Fruit fly (Drosophila melanogaster) whole organism, embryonic: Measurements from ENCODE around the gene CG31064.

ENCODE experiments used
- Abd-B ChIP-seq: fragments of 200-800 bp; sonication (Bioruptor generic); optimal IDR thresholded peaks from 2 replicates; lab custom pipeline; 2018; ENCODE audit warnings: missing biosample characterization, mild to moderate bottlenecking, missing genetic modification characterization, moderate library complexity
- Bdp1 ChIP-seq: fragments of 200-800 bp; sonication (Bioruptor generic); optimal IDR thresholded peaks from 3 replicates; lab custom pipeline; 2016; ENCODE audit warnings: missing biosample characterization, missing genetic modification characterization
- CG10543 ChIP-seq: fragments of 200-800 bp; sonication (Bioruptor generic); optimal IDR thresholded peaks from 3 replicates; lab custom pipeline; 2017; ENCODE audit warnings: missing biosample characterization, mild to moderate bottlenecking, missing genetic modification characterization, moderate library complexity
- CG10979 ChIP-seq: fragments of 200-800 bp; sonication (Bioruptor generic); optimal IDR thresholded peaks from 2 replicates; lab custom pipeline; 2018; ENCODE audit warnings: missing biosample characterization, mild to moderate bottlenecking, missing genetic modification characterization, moderate library complexity
- CG12071 ChIP-seq: fragments of 200-800 bp; sonication (Bioruptor generic); optimal IDR thresholded peaks from 3 replicates; lab custom pipeline; 2018; ENCODE audit warnings: missing biosample characterization, mild to moderate bottlenecking, missing genetic modification characterization
- CG12155 ChIP-seq: fragments of 200-800 bp; sonication (Bioruptor generic); optimal IDR thresholded peaks from 3 replicates; lab custom pipeline; 2016; ENCODE audit warnings: missing biosample characterization, missing genetic modification characterization
- CG12659 ChIP-seq: fragments of 200-800 bp; sonication (Bioruptor generic); optimal IDR thresholded peaks from 3 replicates; lab custom pipeline; 2017; ENCODE audit warnings: mild to moderate bottlenecking, missing biosample characterization, missing genetic modification reagents, missing genetic modification characterization
- CG12744 ChIP-seq: fragments of 200-800 bp; sonication (Bioruptor generic); optimal IDR thresholded peaks from 2 replicates; lab custom pipeline; 2016; ENCODE audit warnings: missing biosample characterization, missing genetic modification characterization
- CG15514 ChIP-seq: fragments of 200-800 bp; sonication (Bioruptor generic); optimal IDR thresholded peaks from 3 replicates; lab custom pipeline; 2017; ENCODE audit warnings: missing biosample characterization, missing genetic modification characterization, mild to moderate bottlenecking, moderate library complexity, missing genetic modification reagents
- CG1832 ChIP-seq: fragments of 200-800 bp; sonication (Bioruptor generic); optimal IDR thresholded peaks from 2 replicates; lab custom pipeline; 2017; ENCODE audit warnings: missing biosample characterization, mild to moderate bottlenecking, missing genetic modification characterization, inconsistent platforms
- CG4360 ChIP-seq: fragments of 200-800 bp; sonication (Bioruptor generic); IDR thresholded peaks from 2 replicates; pipeline ENCODE4 v1.3.6; 2022; ENCODE audit warnings: missing biosample characterization, missing genetic modification characterization
- CG5245 ChIP-seq: fragments of 200-800 bp; sonication (Bioruptor generic); optimal IDR thresholded peaks from 3 replicates; lab custom pipeline; 2016; ENCODE audit warnings: missing biosample characterization, missing genetic modification characterization
- CG6175 ChIP-seq: fragments of 200-800 bp; sonication (Bioruptor generic); IDR thresholded peaks from 3 replicates; pipeline ENCODE4 v1.3.6; 2022; ENCODE audit warnings: missing biosample characterization, missing genetic modification characterization
- CG6254 ChIP-seq: fragments of 200-800 bp; sonication (Bioruptor generic); optimal IDR thresholded peaks from 3 replicates; lab custom pipeline; 2017; ENCODE audit warnings: mild to moderate bottlenecking, missing biosample characterization, missing genetic modification reagents, missing genetic modification characterization
- CG6791 ChIP-seq: fragments of 200-800 bp; sonication (Bioruptor generic); IDR thresholded peaks from 3 replicates; pipeline ENCODE4 v1.3.6; 2022; ENCODE audit warnings: missing biosample characterization, missing genetic modification characterization; ENCODE audit not compliant: partially characterized antibody
- CG8290 ChIP-seq, 3 experiments: fragments of 200-800 bp; sonication (Bioruptor generic); optimal IDR thresholded peaks; 2 replicates each; lab custom pipeline; 2016 to 2019; ENCODE audit warnings: missing biosample characterization in 3 of 3, missing genetic modification characterization in 3 of 3, mild to moderate bottlenecking in 2 of 3, moderate library complexity in 1 of 3
- CG9215 ChIP-seq: fragments of 200-800 bp; sonication (Bioruptor generic); IDR thresholded peaks from 2 replicates; pipeline ENCODE4 v1.3.6; 2022; ENCODE audit warnings: missing biosample characterization, missing genetic modification characterization
- CG9876 ChIP-seq: fragments of 200-800 bp; sonication (Bioruptor generic); optimal IDR thresholded peaks from 2 replicates; lab custom pipeline; 2016; ENCODE audit warnings: missing biosample characterization, missing genetic modification characterization
- CkIIα-i1 ChIP-seq: fragments of 200-800 bp; sonication (Bioruptor generic); IDR thresholded peaks from 2 replicates; pipeline ENCODE4 v1.3.6; 2022; ENCODE audit warnings: missing biosample characterization, missing genetic modification characterization
- HLH4C ChIP-seq: fragments of 200-800 bp; sonication (Bioruptor generic); IDR thresholded peaks from 3 replicates; pipeline ENCODE4 v1.3.6; 2022; ENCODE audit warnings: missing biosample characterization, missing genetic modification characterization; ENCODE audit not compliant: partially characterized antibody
- Hr78 ChIP-seq, 2 experiments: fragments of 200-800 bp in 1 of 2; fragments of >200 bp in 1 of 2; sonication (Bioruptor generic) in 1 of 2; optimal IDR thresholded peaks; 2 replicates each; lab custom pipeline; 2017 to 2019; ENCODE audit warnings: missing biosample characterization in 2 of 2, missing genetic modification characterization in 2 of 2, mild to moderate bottlenecking in 1 of 2, moderate library complexity in 1 of 2
- Lim3 ChIP-seq: fragments of 200-800 bp; sonication (Bioruptor generic); IDR thresholded peaks from 2 replicates; pipeline ENCODE4 v1.3.6; 2022; ENCODE audit warnings: missing biosample characterization, missing genetic modification characterization
- Max ChIP-seq: fragments of 200-800 bp; sonication (Bioruptor generic); optimal IDR thresholded peaks from 2 replicates; lab custom pipeline; 2016; ENCODE audit warnings: missing biosample characterization, mild to moderate bottlenecking, missing genetic modification characterization
- Med ChIP-seq: fragments of 200-800 bp; sonication (Bioruptor generic); peaks from one replicate; lab custom pipeline; 2016; ENCODE audit warnings: missing biosample characterization, missing genetic modification characterization, mild to moderate bottlenecking, inconsistent platforms, moderate library complexity
- Sox102F ChIP-seq: fragments of 200-800 bp; sonication (Bioruptor generic); optimal IDR thresholded peaks from 2 replicates; lab custom pipeline; 2018; ENCODE audit warnings: missing biosample characterization, mild to moderate bottlenecking, missing genetic modification characterization, moderate library complexity
- Spps ChIP-seq: fragments of 200-800 bp; sonication (Bioruptor generic); optimal IDR thresholded peaks from 2 replicates; lab custom pipeline; 2018; ENCODE audit warnings: missing biosample characterization, mild to moderate bottlenecking, missing genetic modification characterization
- Xrp1 ChIP-seq: fragments of 200-800 bp; sonication (Bioruptor generic); IDR thresholded peaks from 2 replicates; pipeline ENCODE4 v1.3.6; 2022; ENCODE audit warnings: missing biosample characterization, missing genetic modification characterization
- ab ChIP-seq: fragments of 200-800 bp; sonication (Bioruptor generic); optimal IDR thresholded peaks from 2 replicates; lab custom pipeline; 2016; ENCODE audit warnings: missing biosample characterization, missing genetic modification characterization
- al ChIP-seq: fragments of 200-800 bp; sonication (Bioruptor generic); IDR thresholded peaks from 2 replicates; pipeline ENCODE4 v1.3.6; 2022; ENCODE audit warnings: missing biosample characterization, missing genetic modification characterization
- cas ChIP-seq: fragments of 200-800 bp; sonication (Bioruptor generic); IDR thresholded peaks from 2 replicates; pipeline ENCODE4 v1.3.6; 2022; ENCODE audit warnings: missing biosample characterization, missing genetic modification characterization
- cg ChIP-seq: fragments of 200-800 bp; sonication (Bioruptor generic); optimal IDR thresholded peaks from 3 replicates; lab custom pipeline; 2019; ENCODE audit warnings: missing biosample characterization, mild to moderate bottlenecking, missing genetic modification characterization, moderate library complexity
- chn ChIP-seq: fragments of 200-800 bp; sonication (Bioruptor generic); optimal IDR thresholded peaks from 2 replicates; lab custom pipeline; 2016; ENCODE audit warnings: missing biosample characterization, missing genetic modification characterization
- corto ChIP-seq: fragments of 200-800 bp; sonication (Bioruptor generic); optimal IDR thresholded peaks from 2 replicates; lab custom pipeline; 2016; ENCODE audit warnings: missing biosample characterization, mild to moderate bottlenecking, missing genetic modification characterization, moderate library complexity
- crol ChIP-seq: fragments of 200-800 bp; sonication (Bioruptor generic); IDR thresholded peaks from 2 replicates; pipeline ENCODE4 v1.3.6; 2022; ENCODE audit warnings: missing biosample characterization, missing genetic modification characterization
- eve ChIP-seq, 2 experiments: fragments of >200 bp; optimal IDR thresholded peaks; 2 replicates each; lab custom pipeline; 2017; ENCODE audit warnings: missing biosample characterization in 2 of 2, missing genetic modification characterization in 2 of 2
- ewg ChIP-seq: fragments of 200-800 bp; sonication (Bioruptor generic); optimal IDR thresholded peaks from 3 replicates; lab custom pipeline; 2017; ENCODE audit warnings: mild to moderate bottlenecking, missing biosample characterization, missing genetic modification reagents, missing genetic modification characterization
- exex ChIP-seq: fragments of 200-800 bp; sonication (Bioruptor generic); optimal IDR thresholded peaks from 4 replicates; lab custom pipeline; 2018; ENCODE audit warnings: missing biosample characterization, mild to moderate bottlenecking, missing genetic modification characterization, moderate library complexity
- gem ChIP-seq: fragments of 200-800 bp; sonication (Bioruptor generic); optimal IDR thresholded peaks from 2 replicates; lab custom pipeline; 2019; ENCODE audit warnings: missing biosample characterization, mild to moderate bottlenecking, missing genetic modification characterization, moderate library complexity
- hth ChIP-seq: fragments of >200 bp; optimal IDR thresholded peaks from 2 replicates; lab custom pipeline; 2017; ENCODE audit warnings: inconsistent platforms
- insv ChIP-seq, 2 experiments: fragments of 200-800 bp; sonication (Bioruptor generic); optimal IDR thresholded peaks; 3 replicates each; lab custom pipeline; 2016 to 2018; ENCODE audit warnings: missing biosample characterization in 2 of 2, missing genetic modification characterization in 2 of 2
- jing ChIP-seq: fragments of 200-800 bp; sonication (Bioruptor generic); optimal IDR thresholded peaks from 2 replicates; lab custom pipeline; 2018; ENCODE audit warnings: missing biosample characterization, mild to moderate bottlenecking, missing genetic modification characterization
- jumu ChIP-seq: fragments of 200-800 bp; sonication (Bioruptor generic); optimal IDR thresholded peaks from 3 replicates; lab custom pipeline; 2016; ENCODE audit warnings: missing biosample characterization, missing genetic modification characterization
- luna ChIP-seq: fragments of 200-800 bp; sonication (Bioruptor generic); optimal IDR thresholded peaks from 2 replicates; lab custom pipeline; 2016; ENCODE audit warnings: missing biosample characterization, missing genetic modification characterization
- repo ChIP-seq: fragments of 200-800 bp; sonication (Bioruptor generic); optimal IDR thresholded peaks from 2 replicates; lab custom pipeline; 2016; ENCODE audit warnings: missing biosample characterization, missing genetic modification characterization
- rib ChIP-seq: fragments of 200-800 bp; sonication (Bioruptor generic); IDR thresholded peaks from 2 replicates; pipeline ENCODE4 v1.3.6; 2022; ENCODE audit warnings: missing biosample characterization, missing genetic modification characterization
- seq ChIP-seq: fragments of 200-800 bp; sonication (Bioruptor generic); IDR thresholded peaks from 2 replicates; pipeline ENCODE4 v1.3.6; 2022; ENCODE audit warnings: missing biosample characterization, missing genetic modification characterization
- trem ChIP-seq: fragments of 200-800 bp; optimal IDR thresholded peaks from 3 replicates; lab custom pipeline; 2019; ENCODE audit warnings: missing biosample characterization, mild to moderate bottlenecking, missing genetic modification characterization, moderate library complexity
- twi ChIP-seq: fragments of 200-800 bp; optimal IDR thresholded peaks from 2 replicates; lab custom pipeline; 2019; ENCODE audit warnings: missing biosample characterization, mild to moderate bottlenecking, missing genetic modification characterization, moderate library complexity
- vvl ChIP-seq: fragments of 200-800 bp; sonication (Bioruptor generic); IDR thresholded peaks from 2 replicates; pipeline ENCODE4 v1.3.6; 2022; ENCODE audit warnings: missing biosample characterization, missing genetic modification characterization

Gene CG31064

dm6 chr3R:27244742-27245400, 6.0 kb upstream of the CG31064 start, which contains the start of gene CG18766 (continued):
- TF ChIP-seq exex (tag; lab: Kevin White, UChicago) (peak; percentile 30), rib (GFP tag; lab: Robert Waterston, UW) (no peak), twi (tag; lab: Kevin White, UChicago) (peak; percentile 14), repo (GFP tag; lab: Kevin White, UChicago) (peak; percentile 9), jing (GFP tag; lab: Kevin White, UChicago) (no peak), HLH4C (GFP tag; lab: Robert Waterston, UW) (peak; percentile 30; the same call in 1 of the 3 replicates), Abd-B (peak; percentile 24), luna (GFP tag; lab: Kevin White, UChicago) (peak; percentile 9), Lim3 (GFP tag; lab: Robert Waterston, UW) (no peak), trem (peak; percentile 47), CG6791 (peak; percentile 28; the same call in 1 of the 3 replicates), CG1832 (GFP tag; lab: Kevin White, UChicago) (peak; percentile 98), CG9215 (GFP tag; lab: Robert Waterston, UW) (no peak), CG12155 (GFP tag; lab: Kevin White, UChicago) (no peak), ab (GFP tag; lab: Kevin White, UChicago) (peak; percentile 26), chn (GFP tag; lab: Kevin White, UChicago) (peak; percentile 60), CG10543 (GFP tag; lab: Kevin White, UChicago) (peak; percentile 55), gem (tag; lab: Kevin White, UChicago) (no peak), seq (GFP tag; lab: Robert Waterston, UW) (no peak), Hr78 (GFP tag; optimal IDR thresholded peaks at IDR 0.05; lab: Kevin White, UChicago) (peak in 1 of 2 experiments; percentile 91), Med (GFP tag; lab: Kevin White, UChicago) (peak; percentile 90), CG6175 (GFP tag; lab: Robert Waterston, UW) (0 out of 3 replicates have a peak, but pooled peaks have one; percentile 41), jumu (GFP tag; lab: Kevin White, UChicago) (peak; percentile 15), CG12659 (GFP tag; lab: Kevin White, UChicago) (peak; percentile 62), CG5245 (no peak), Max (peak; percentile 38), hth (lab: Kevin White, UChicago) (no peak), corto (GFP tag; lab: Kevin White, UChicago) (peak; percentile 20), crol (GFP tag; lab: Robert Waterston, UW) (peak; percentile 68), ewg (GFP tag; lab: Kevin White, UChicago) (peak; percentile 94), CG8290 (GFP tag; optimal IDR thresholded peaks at IDR 0.05; lab: Kevin White, UChicago) (peak; percentile 8), CG8290 (tag; optimal IDR thresholded peaks at IDR 0.05; lab: Kevin White, UChicago) (peak in 1 of 2 experiments; percentile 67), al (no peak), cg (GFP tag; lab: Kevin White, UChicago) (peak; percentile 84), CG12071 (GFP tag; lab: Kevin White, UChicago) (peak; percentile 21), Sox102F (GFP tag; lab: Kevin White, UChicago) (no peak), CG15514 (GFP tag; lab: Kevin White, UChicago) (peak; percentile 64), insv (GFP tag; optimal IDR thresholded peaks at IDR 0.05; lab: Kevin White, UChicago) (no peak), CG6254 (no peak), Bdp1 (GFP tag; lab: Kevin White, UChicago) (peak; percentile 9), Xrp1 (peak; percentile 17; the same call in 1 of the 2 replicates), eve (GFP tag; optimal IDR thresholded peaks at IDR 0.05; lab: Kevin White, UChicago) (no peak), cas (GFP tag; lab: Robert Waterston, UW) (0 out of 2 replicates have a peak, but pooled peaks have one; percentile 22), CG4360 (no peak), CG12744 (GFP tag; lab: Kevin White, UChicago) (no peak), CkIIα-i1 (GFP tag; lab: Robert Waterston, UW) (no peak), CG9876 (GFP tag; lab: Kevin White, UChicago) (peak; percentile 3), Spps (peak; percentile 3), vvl (GFP tag; lab: Robert Waterston, UW) (peak; percentile 53), CG10979 (peak; percentile 5)
